Fruit fly (Drosophila melanogaster): ENCODE results near the gene Sh3beta.

Sh3beta gene

dm6 chr3L:7360324-7360852 is 8.7 kb downstream of the Sh3beta start, which contains the start of gene Sec63 (continued):
- TF ChIP-seq CG10959 (GFP tag; IDR thresholded peaks at IDR 0.05) (0 out of 2 replicates have a peak, but pooled peaks have one; percentile 14), ttk (GFP tag; IDR thresholded peaks at IDR 0.05) (0 out of 2 replicates have a peak, but pooled peaks have one; percentile 29), CG7839 (tag; optimal IDR thresholded peaks at IDR 0.05) (peak; percentile 49), Mrtf (GFP tag; IDR thresholded peaks at IDR 0.05) (no peak), CG14050 (GFP tag; IDR thresholded peaks at IDR 0.05) (peak; percentile 54; the same call in 2 of the 3 replicates), CG2889 (GFP tag; IDR thresholded peaks at IDR 0.05) (no peak), eve (GFP tag; optimal IDR thresholded peaks at IDR 0.05) (no peak), Dll (GFP tag; IDR thresholded peaks at IDR 0.05; ENCODE audit: partially characterized antibody) (peak; percentile 74), Doc3 (GFP tag; IDR thresholded peaks at IDR 0.05; ENCODE audit: partially characterized antibody) (peak; percentile 70), prd (optimal IDR thresholded peaks at IDR 0.05) (no peak), prd (GFP tag; IDR thresholded peaks at IDR 0.05) (peak; percentile 77), Dfd (GFP tag; optimal IDR thresholded peaks at IDR 0.05) (no peak), corto (GFP tag; optimal IDR thresholded peaks at IDR 0.05) (no peak), CG4404 (GFP tag; IDR thresholded peaks at IDR 0.05) (no peak), CG6813 (GFP tag; optimal IDR thresholded peaks at IDR 0.05) (no peak), CG5180 (GFP tag; optimal IDR thresholded peaks at IDR 0.05) (no peak), Tbp (GFP tag; optimal IDR thresholded peaks at IDR 0.05) (no peak), esg (GFP tag; conservative IDR thresholded peaks at IDR 0.05) (peak; percentile 42; the same call in 1 of the 2 replicates), Asciz (GFP tag; optimal IDR thresholded peaks at IDR 0.05) (peak; percentile 22), Dad (GFP tag; optimal IDR thresholded peaks at IDR 0.05) (peak; percentile 51), en (GFP tag; optimal IDR thresholded peaks at IDR 0.05) (no peak), CG12219 (GFP tag; optimal IDR thresholded peaks at IDR 0.05) (no peak), vnd (GFP tag; IDR thresholded peaks at IDR 0.05; ENCODE audit: partially characterized antibody) (peak; percentile 78), CG1024 (GFP tag; IDR thresholded peaks at IDR 0.05) (no peak), HLH54F (GFP tag; optimal IDR thresholded peaks at IDR 0.05) (peak; percentile 6), Hr39 (optimal IDR thresholded peaks at IDR 0.05) (no peak), CG18476 (GFP tag; optimal IDR thresholded peaks at IDR 0.05) (no peak), da (GFP tag; optimal IDR thresholded peaks at IDR 0.05) (no peak), CG12071 (GFP tag; optimal IDR thresholded peaks at IDR 0.05) (no peak), Hand (GFP tag; optimal IDR thresholded peaks at IDR 0.05) (no peak), gsb (GFP tag; IDR thresholded peaks at IDR 0.05) (no peak; the same call in 1 of the 2 replicates), salm (tag; optimal IDR thresholded peaks at IDR 0.05) (no peak), Blimp-1 (GFP tag; optimal IDR thresholded peaks at IDR 0.05) (no peak), CG15514 (GFP tag; optimal IDR thresholded peaks at IDR 0.05) (peak; percentile 100), CG10543 (GFP tag; optimal IDR thresholded peaks at IDR 0.05) (peak; percentile 7), Aef1 (GFP tag; IDR thresholded peaks at IDR 0.05) (no peak; the same call in 2 of the 3 replicates), CG4282 (GFP tag; optimal IDR thresholded peaks at IDR 0.05) (no peak), NFAT (GFP tag; IDR thresholded peaks at IDR 0.05) (peak; percentile 67), crc (GFP tag; optimal IDR thresholded peaks at IDR 0.05) (no peak), CG17186 (GFP tag; optimal IDR thresholded peaks at IDR 0.05) (peak; percentile 41), CG17912 (GFP tag; optimal IDR thresholded peaks at IDR 0.05) (peak; percentile 28), CG12299 (tag; optimal IDR thresholded peaks at IDR 0.05) (peak; percentile 25), CG3281 (GFP tag; optimal IDR thresholded peaks at IDR 0.05) (peak; percentile 58), B-H2 (GFP tag; optimal IDR thresholded peaks at IDR 0.05) (peak; percentile 43), dati (GFP tag; IDR thresholded peaks at IDR 0.05) (no peak), CG2129 (GFP tag; IDR thresholded peaks at IDR 0.05; ENCODE audit: partially characterized antibody) (peak; percentile 69), CG12769 (tag; optimal IDR thresholded peaks at IDR 0.05) (no peak), Hmr (GFP tag; optimal IDR thresholded peaks at IDR 0.05) (peak; percentile 67), CG11723 (GFP tag; optimal IDR thresholded peaks at IDR 0.05) (no peak), gsb-n (tag; optimal IDR thresholded peaks at IDR 0.05) (no peak), CG11093 (GFP tag; IDR thresholded peaks at IDR 0.05) (no peak)
